Fruit fly (Drosophila melanogaster): ENCODE results near the gene CG18745.

The CG18745 gene

dm6 chr3R:7790583-7791034 is 4.7 kb upstream of the CG18745 start, which contains the start of gene CG10086:
Gene CG10086 (plus strand): TSS chr3R:7790633.
- TF ChIP-seq dmrt93B (GFP tag; optimal IDR thresholded peaks at IDR 0.05) (no peak), rgr (GFP tag; optimal IDR thresholded peaks at IDR 0.05) (no peak), Rel (GFP tag; optimal IDR thresholded peaks at IDR 0.05) (no peak), Rel (tag; optimal IDR thresholded peaks at IDR 0.05) (peak; percentile 2), ey (GFP tag; optimal IDR thresholded peaks at IDR 0.05) (no peak), h (GFP tag; optimal IDR thresholded peaks at IDR 0.05) (peak; percentile 22), dl (GFP tag; optimal IDR thresholded peaks at IDR 0.05; ENCODE audit: insufficient read depth in 1 of 2, partially characterized antibody in 2 of 2) (no peak), Myc (optimal IDR thresholded peaks at IDR 0.05) (no peak)

dm6 chr3R:7790087-7790486 is 4.2 kb upstream of the CG18745 start, which contains the start of gene CG18746:
Gene CG18746 (minus strand): TSS chr3R:7790187.
- no peak for TF ChIP-seq Hr83 (GFP tag; optimal IDR thresholded peaks at IDR 0.05; ENCODE audit: poor library complexity, severe bottlenecking)
- TF ChIP-seq N (GFP tag; optimal IDR thresholded peaks at IDR 0.05): no peak

- TF ChIP-seq CrebA (GFP tag; optimal IDR thresholded peaks at IDR 0.05; ENCODE audit: borderline replicate concordance) (peak; percentile 11), Sp1 (GFP tag; optimal IDR thresholded peaks at IDR 0.05) (no peak), CG32264 (GFP tag; optimal IDR thresholded peaks at IDR 0.05) (no peak), Rel (GFP tag; optimal IDR thresholded peaks at IDR 0.05) (no peak), Rel (tag; optimal IDR thresholded peaks at IDR 0.05) (peak; percentile 96), lola (GFP tag; optimal IDR thresholded peaks at IDR 0.05) (no peak), Jra (GFP tag; optimal IDR thresholded peaks at IDR 0.05) (no peak)
Observed at dm6 chr3R:7787899-7788298, 2.0 kb upstream of the CG18745 start, which contains the start of gene CG18748. Gene CG18748 (minus strand): TSS chr3R:7787923.

- TF ChIP-seq Rel (GFP tag; optimal IDR thresholded peaks at IDR 0.05) (no peak), Rel (tag; optimal IDR thresholded peaks at IDR 0.05) (peak; percentile 35), Mio (GFP tag; optimal IDR thresholded peaks at IDR 0.05) (no peak), Vsx2 (GFP tag; optimal IDR thresholded peaks at IDR 0.05; ENCODE audit: partially characterized antibody) (no peak)
Observed at dm6 chr3R:7782933-7783686, 2.8 kb downstream of the CG18745 start, which contains the start of gene CG18747. Gene CG18747 (minus strand): TSS chr3R:7783446.

dm6 chr3R:7779620-7780019 is 6.3 kb downstream of the CG18745 start:
- TF ChIP-seq psq (GFP tag; optimal IDR thresholded peaks at IDR 0.05) (no peak), Myc (optimal IDR thresholded peaks at IDR 0.05) (peak; percentile 57), Hnf4 (GFP tag; optimal IDR thresholded peaks at IDR 0.05) (no peak), N (GFP tag; optimal IDR thresholded peaks at IDR 0.05) (no peak)

- TF ChIP-seq h (GFP tag; optimal IDR thresholded peaks at IDR 0.05) (no peak), sage (GFP tag; optimal IDR thresholded peaks at IDR 0.05) (no peak), OdsH (GFP tag; optimal IDR thresholded peaks at IDR 0.05) (no peak), pan (optimal IDR thresholded peaks at IDR 0.05) (no peak), tai (GFP tag; optimal IDR thresholded peaks at IDR 0.05) (no peak), ey (GFP tag; optimal IDR thresholded peaks at IDR 0.05) (no peak), psq (GFP tag; optimal IDR thresholded peaks at IDR 0.05) (no peak), rgr (GFP tag; optimal IDR thresholded peaks at IDR 0.05) (no peak), dsf (GFP tag; optimal IDR thresholded peaks at IDR 0.05; ENCODE audit: borderline replicate concordance) (no peak), Dfd (GFP tag; optimal IDR thresholded peaks at IDR 0.05) (no peak), br (GFP tag; optimal IDR thresholded peaks at IDR 0.05) (no peak), Hnf4 (GFP tag; optimal IDR thresholded peaks at IDR 0.05) (no peak), Dif (GFP tag; optimal IDR thresholded peaks at IDR 0.05; ENCODE audit: partially characterized antibody) (no peak), jim (GFP tag; optimal IDR thresholded peaks at IDR 0.05) (no peak), foxo (GFP tag; optimal IDR thresholded peaks at IDR 0.05) (no peak), HLH106 (tag; optimal IDR thresholded peaks at IDR 0.05) (no peak), Abd-B (GFP tag; optimal IDR thresholded peaks at IDR 0.05) (no peak), woc (GFP tag; optimal IDR thresholded peaks at IDR 0.05) (no peak)
Observed at dm6 chr3R:7771656-7772055, 14.3 kb downstream of the CG18745 start, which contains the start of gene CG11286. Gene CG11286 (minus strand): TSS chr3R:7771756.
